ENCODE assay signal across 4 fruit fly cellular contexts in genomic region chr3R:10454909-10455308, dm6.
TF ChIP-seq lines count a peak whose summit lies in the region.

No protein-coding gene starts in this region.

- TF ChIP-seq CTCF in whole organism, embryonic (GFP tag; optimal IDR thresholded peaks at IDR 0.05; lab: Kevin White, UChicago): no peak

TF ChIP-seq in whole organism, embryonic, 481 proteins besides CTCF, POLR2A, EP300 and RAD21:
- TF ChIP-seq Drgx (GFP tag; IDR thresholded peaks at IDR 0.05; lab: Robert Waterston, UW) (peak; percentile 46; the same call in 1 of the 2 replicates), CG5245 (GFP tag; optimal IDR thresholded peaks at IDR 0.05; lab: Kevin White, UChicago) (no peak)

TF ChIP-seq in whole organism, prepupa, 60 proteins besides CTCF, POLR2A, EP300 and RAD21 (continues in another document):
- TF ChIP-seq CG16779 (tag; optimal IDR thresholded peaks at IDR 0.05; lab: Kevin White, UChicago) (no peak), Hr39 (GFP tag; optimal IDR thresholded peaks at IDR 0.05; lab: Kevin White, UChicago) (no peak), topi (GFP tag; optimal IDR thresholded peaks at IDR 0.05; lab: Kevin White, UChicago) (peak; percentile 49), CG6276 (GFP tag; optimal IDR thresholded peaks at IDR 0.05; lab: Kevin White, UChicago) (no peak), Sox102F (GFP tag; optimal IDR thresholded peaks at IDR 0.05; lab: Kevin White, UChicago) (peak; percentile 27), Lpt (GFP tag; optimal IDR thresholded peaks at IDR 0.05; lab: Kevin White, UChicago) (no peak), dsx (GFP tag; optimal IDR thresholded peaks at IDR 0.05; lab: Kevin White, UChicago; ENCODE audit: poor library complexity, severe bottlenecking) (peak; percentile 68), Smox (GFP tag; optimal IDR thresholded peaks at IDR 0.05; lab: Kevin White, UChicago) (peak; percentile 10), CG6163 (GFP tag; IDR thresholded peaks at IDR 0.05; lab: Robert Waterston, UW) (peak; percentile 75), eg (GFP tag; IDR thresholded peaks at IDR 0.05; lab: Robert Waterston, UW) (0 out of 3 replicates have a peak, but pooled peaks have one; percentile 20), vri (GFP tag; optimal IDR thresholded peaks at IDR 0.05; lab: Kevin White, UChicago) (no peak), CG6854 (GFP tag; optimal IDR thresholded peaks at IDR 0.05; lab: Kevin White, UChicago) (no peak), CG11294 (GFP tag; IDR thresholded peaks at IDR 0.05; lab: Robert Waterston, UW) (no peak), CG10669 (GFP tag; optimal IDR thresholded peaks at IDR 0.05; lab: Kevin White, UChicago) (peak; percentile 77), fd59A (GFP tag; optimal IDR thresholded peaks at IDR 0.05; lab: Kevin White, UChicago) (peak; percentile 67), CG1621 (tag; optimal IDR thresholded peaks at IDR 0.05; lab: Kevin White, UChicago) (peak; percentile 66), Eip78C (GFP tag; lab: Kevin White, UChicago) (peak; percentile 92), svp (GFP tag; lab: Kevin White, UChicago) (peak; percentile 79), Blimp-1 (GFP tag; optimal IDR thresholded peaks at IDR 0.05; lab: Kevin White, UChicago) (no peak), CG6808 (GFP tag; optimal IDR thresholded peaks at IDR 0.05; lab: Kevin White, UChicago) (peak; percentile 63), CG6792 (GFP tag; optimal IDR thresholded peaks at IDR 0.05; lab: Kevin White, UChicago) (peak; percentile 47), Hr4 (GFP tag; optimal IDR thresholded peaks at IDR 0.05; lab: Kevin White, UChicago) (peak; percentile 36), acj6 (GFP tag; optimal IDR thresholded peaks at IDR 0.05; lab: Kevin White, UChicago) (peak; percentile 59), Sox15 (GFP tag; optimal IDR thresholded peaks at IDR 0.05; lab: Kevin White, UChicago) (no peak), CG8632 (GFP tag; optimal IDR thresholded peaks at IDR 0.05; lab: Kevin White, UChicago) (peak; percentile 59), esn (GFP tag; optimal IDR thresholded peaks at IDR 0.05; lab: Kevin White, UChicago) (peak; percentile 48), pdm3 (GFP tag; optimal IDR thresholded peaks at IDR 0.05; lab: Kevin White, UChicago) (peak; percentile 44), CG8119 (GFP tag; IDR thresholded peaks at IDR 0.05; lab: Robert Waterston, UW) (peak; percentile 67), lz (GFP tag; optimal IDR thresholded peaks at IDR 0.05; lab: Kevin White, UChicago) (peak; percentile 22), CG10631 (GFP tag; optimal IDR thresholded peaks at IDR 0.05; lab: Kevin White, UChicago) (peak; percentile 74)

TF ChIP-seq in whole organism, pupa, 21 proteins besides CTCF, POLR2A, EP300 and RAD21:
- peak; percentile 61 for TF ChIP-seq Pif1B (GFP tag; optimal IDR thresholded peaks at IDR 0.05; lab: Kevin White, UChicago)
- TF ChIP-seq rn (GFP tag; IDR thresholded peaks at IDR 0.05; lab: Robert Waterston, UW): no peak
- TF ChIP-seq CG13204 (GFP tag; optimal IDR thresholded peaks at IDR 0.05; lab: Kevin White, UChicago): no peak
- no peak for TF ChIP-seq CG12605 (GFP tag; IDR thresholded peaks at IDR 0.05; lab: Robert Waterston, UW)
- peak; percentile 44; the same call in 1 of the 3 replicates for TF ChIP-seq CG4496 (GFP tag; IDR thresholded peaks at IDR 0.05; lab: Robert Waterston, UW)
- no peak for TF ChIP-seq gl (tag; optimal IDR thresholded peaks at IDR 0.05; lab: Kevin White, UChicago)
- TF ChIP-seq CG8301 (tag; optimal IDR thresholded peaks at IDR 0.05; lab: Kevin White, UChicago): peak; percentile 34
- TF ChIP-seq Snoo (tag; optimal IDR thresholded peaks at IDR 0.05; lab: Kevin White, UChicago): peak; percentile 50
- TF ChIP-seq CG34367 (tag; optimal IDR thresholded peaks at IDR 0.05; lab: Kevin White, UChicago): peak; percentile 59
- TF ChIP-seq D1 (tag; optimal IDR thresholded peaks at IDR 0.05; lab: Kevin White, UChicago): peak; percentile 13
- no peak for TF ChIP-seq fd96Ca (GFP tag; IDR thresholded peaks at IDR 0.05; lab: Robert Waterston, UW)
- TF ChIP-seq Pif1A (GFP tag; optimal IDR thresholded peaks at IDR 0.05; lab: Kevin White, UChicago): peak; percentile 54
- no peak for TF ChIP-seq EcR (GFP tag; optimal IDR thresholded peaks at IDR 0.05; lab: Kevin White, UChicago)
- TF ChIP-seq CG15710 (tag; optimal IDR thresholded peaks at IDR 0.05; lab: Kevin White, UChicago): peak; percentile 75
- no peak for TF ChIP-seq CG10348 (GFP tag; IDR thresholded peaks at IDR 0.05; lab: Robert Waterston, UW)
- TF ChIP-seq CG32121 (GFP tag; IDR thresholded peaks at IDR 0.05; lab: Robert Waterston, UW): no peak
- 0 out of 2 replicates have a peak, but pooled peaks have one; percentile 45 for TF ChIP-seq Ets98B (GFP tag; IDR thresholded peaks at IDR 0.05; lab: Robert Waterston, UW)
- peak; percentile 68 for TF ChIP-seq CG14655 (GFP tag; optimal IDR thresholded peaks at IDR 0.05; lab: Kevin White, UChicago)
- TF ChIP-seq CG9948 (tag; optimal IDR thresholded peaks at IDR 0.05; lab: Kevin White, UChicago): peak; percentile 68
- TF ChIP-seq CG17806 (tag; optimal IDR thresholded peaks at IDR 0.05; lab: Kevin White, UChicago): peak; percentile 82
- TF ChIP-seq CG8159 (tag; optimal IDR thresholded peaks at IDR 0.05; lab: Kevin White, UChicago): peak; percentile 81

TF ChIP-seq in whole organism, wandering third instar larva, 38 proteins besides CTCF, POLR2A, EP300 and RAD21:
- TF ChIP-seq brk (GFP tag; optimal IDR thresholded peaks at IDR 0.05; lab: Kevin White, UChicago) (no peak), sage (GFP tag; optimal IDR thresholded peaks at IDR 0.05; lab: Kevin White, UChicago) (no peak), N (GFP tag; optimal IDR thresholded peaks at IDR 0.05; lab: Kevin White, UChicago) (no peak), rgr (GFP tag; optimal IDR thresholded peaks at IDR 0.05; lab: Kevin White, UChicago) (peak; percentile 30), Jra (GFP tag; optimal IDR thresholded peaks at IDR 0.05; lab: Kevin White, UChicago) (no peak), psq (GFP tag; optimal IDR thresholded peaks at IDR 0.05; lab: Kevin White, UChicago) (peak; percentile 38), CG32264 (GFP tag; optimal IDR thresholded peaks at IDR 0.05; lab: Kevin White, UChicago) (no peak), dl (GFP tag; optimal IDR thresholded peaks at IDR 0.05; lab: Kevin White, UChicago; ENCODE audit: insufficient read depth in 1 of 2, partially characterized antibody in 2 of 2) (no peak), OdsH (GFP tag; optimal IDR thresholded peaks at IDR 0.05; lab: Kevin White, UChicago) (peak; percentile 17), sv (GFP tag; optimal IDR thresholded peaks at IDR 0.05; lab: Kevin White, UChicago) (no peak), dmrt93B (GFP tag; optimal IDR thresholded peaks at IDR 0.05; lab: Kevin White, UChicago) (peak; percentile 30), Hnf4 (GFP tag; optimal IDR thresholded peaks at IDR 0.05; lab: Kevin White, UChicago) (no peak), CG9705 (GFP tag; optimal IDR thresholded peaks at IDR 0.05; lab: Kevin White, UChicago) (no peak), Rel (GFP tag; optimal IDR thresholded peaks at IDR 0.05; lab: Kevin White, UChicago) (no peak), Rel (tag; optimal IDR thresholded peaks at IDR 0.05; lab: Kevin White, UChicago) (no peak), br (GFP tag; optimal IDR thresholded peaks at IDR 0.05; lab: Kevin White, UChicago) (no peak), GATAd (GFP tag; optimal IDR thresholded peaks at IDR 0.05; lab: Kevin White, UChicago) (no peak), usp (GFP tag; optimal IDR thresholded peaks at IDR 0.05; lab: Kevin White, UChicago) (no peak), jim (GFP tag; optimal IDR thresholded peaks at IDR 0.05; lab: Kevin White, UChicago) (no peak), dsf (GFP tag; optimal IDR thresholded peaks at IDR 0.05; lab: Kevin White, UChicago; ENCODE audit: borderline replicate concordance) (no peak), Sp1 (GFP tag; optimal IDR thresholded peaks at IDR 0.05; lab: Kevin White, UChicago) (peak; percentile 22), Hr83 (GFP tag; optimal IDR thresholded peaks at IDR 0.05; lab: Kevin White, UChicago; ENCODE audit: poor library complexity, severe bottlenecking) (no peak), h (GFP tag; optimal IDR thresholded peaks at IDR 0.05; lab: Kevin White, UChicago) (peak; percentile 70), woc (GFP tag; optimal IDR thresholded peaks at IDR 0.05; lab: Kevin White, UChicago) (peak; percentile 16), foxo (GFP tag; optimal IDR thresholded peaks at IDR 0.05; lab: Kevin White, UChicago) (peak in 1 of 2 experiments; percentile 43), tai (GFP tag; optimal IDR thresholded peaks at IDR 0.05; lab: Kevin White, UChicago) (no peak), Dif (GFP tag; optimal IDR thresholded peaks at IDR 0.05; lab: Kevin White, UChicago; ENCODE audit: partially characterized antibody) (no peak), lola (GFP tag; optimal IDR thresholded peaks at IDR 0.05; lab: Kevin White, UChicago) (no peak), ey (GFP tag; optimal IDR thresholded peaks at IDR 0.05; lab: Kevin White, UChicago) (peak; percentile 27), Hr78 (GFP tag; optimal IDR thresholded peaks at IDR 0.05; lab: Kevin White, UChicago) (no peak), CrebA (GFP tag; optimal IDR thresholded peaks at IDR 0.05; lab: Kevin White, UChicago; ENCODE audit: borderline replicate concordance) (no peak), Mio (GFP tag; optimal IDR thresholded peaks at IDR 0.05; lab: Kevin White, UChicago) (no peak), Dfd (GFP tag; optimal IDR thresholded peaks at IDR 0.05; lab: Kevin White, UChicago) (no peak), Myc (optimal IDR thresholded peaks at IDR 0.05; lab: Kevin White, UChicago) (no peak), Abd-B (GFP tag; optimal IDR thresholded peaks at IDR 0.05; lab: Kevin White, UChicago) (no peak), fru (GFP tag; optimal IDR thresholded peaks at IDR 0.05; lab: Kevin White, UChicago) (peak; percentile 46), HLH106 (tag; optimal IDR thresholded peaks at IDR 0.05; lab: Kevin White, UChicago) (peak; percentile 62), Vsx2 (GFP tag; optimal IDR thresholded peaks at IDR 0.05; lab: Kevin White, UChicago; ENCODE audit: partially characterized antibody) (no peak), pan (optimal IDR thresholded peaks at IDR 0.05; lab: Kevin White, UChicago) (no peak)

Comparison
In these comparisons a context has a peak if more than half of its experiments do, and no peak if none do; other contexts are left out.
1. Of the 7 proteins assayed by ChIP-seq in both whole organism, embryonic and whole organism, prepupa: peak only in whole organism, embryonic: none; only in whole organism, prepupa: Sox102F; in both: none; in neither: 6.